Worm (Caenorhabditis elegans) whole organism, L2 larva: ENCODE results near the gene bra-1.

Experiments used
- C34F6.9 ChIP-seq: fragments of 150-350 bp; optimal IDR thresholded peaks from 2 replicates; lab custom pipeline; 2014; ENCODE audit warnings: missing biosample characterization, missing genetic modification characterization
- R02D3.7 ChIP-seq: fragments of 150-350 bp; optimal IDR thresholded peaks from 2 replicates; lab custom pipeline; 2014; ENCODE audit warnings: missing biosample characterization, missing genetic modification characterization
- Y55F3AM.14 ChIP-seq: fragments of 200-800 bp; sonication (Bioruptor generic); optimal IDR thresholded peaks from 2 replicates; lab custom pipeline; 2018; ENCODE audit warnings: mild to moderate bottlenecking, missing genetic modification characterization, missing compliant biosample characterization
- ZK546.5 ChIP-seq: sonication (generic microtip); optimal IDR thresholded peaks from 2 replicates; lab custom pipeline; 2017; ENCODE audit warnings: missing biosample characterization, missing genetic modification characterization
- alr-1 ChIP-seq: fragments of 150-350 bp; optimal IDR thresholded peaks from 2 replicates; lab custom pipeline; 2014; ENCODE audit warnings: missing biosample characterization, missing genetic modification characterization
- aly-2 ChIP-seq: fragments of 150-350 bp; optimal IDR thresholded peaks from 2 replicates; lab custom pipeline; 2014; ENCODE audit warnings: missing biosample characterization, missing genetic modification characterization
- ama-1 ChIP-seq: fragments of 150-350 bp; optimal IDR thresholded peaks from 2 replicates; lab custom pipeline; 2018; ENCODE audit warnings: inconsistent platforms
- blmp-1 ChIP-seq: sonication (generic microtip); optimal IDR thresholded peaks from 2 replicates; lab custom pipeline; 2017; ENCODE audit warnings: missing genetic modification characterization, mild to moderate bottlenecking, missing compliant biosample characterization, antibody characterized with exemption, moderate library complexity; ENCODE audit not compliant: insufficient read depth
- ceh-16 ChIP-seq: fragments of 150-350 bp; optimal IDR thresholded peaks from 2 replicates; lab custom pipeline; 2014; ENCODE audit warnings: missing biosample characterization, missing genetic modification characterization
- ceh-82 ChIP-seq: fragments of 150-350 bp; optimal IDR thresholded peaks from 2 replicates; lab custom pipeline; 2014; ENCODE audit warnings: missing biosample characterization, missing genetic modification characterization
- crh-2 ChIP-seq: sonication (generic microtip); optimal IDR thresholded peaks from 2 replicates; lab custom pipeline; 2017; ENCODE audit warnings: missing biosample characterization, missing genetic modification characterization
- dmd-4 ChIP-seq: sonication (generic microtip); optimal IDR thresholded peaks from 2 replicates; lab custom pipeline; 2017; ENCODE audit warnings: missing biosample characterization, missing genetic modification characterization
- egl-27 ChIP-seq: sonication (generic microtip); optimal IDR thresholded peaks from 3 replicates; lab custom pipeline; 2017; ENCODE audit warnings: missing biosample characterization, missing genetic modification reagents, missing genetic modification characterization
- elt-1 ChIP-seq: fragments of 150-350 bp; optimal IDR thresholded peaks from 2 replicates; lab custom pipeline; 2014; ENCODE audit warnings: missing biosample characterization, missing genetic modification characterization
- elt-3 ChIP-seq: sonication (generic microtip); optimal IDR thresholded peaks from 2 replicates; lab custom pipeline; 2017; ENCODE audit warnings: missing biosample characterization, missing genetic modification characterization
- fos-1 ChIP-seq: fragments of 150-350 bp; optimal IDR thresholded peaks from 2 replicates; lab custom pipeline; 2014; ENCODE audit warnings: missing biosample characterization, missing genetic modification characterization
- gmeb-1 ChIP-seq: fragments of 150-350 bp; optimal IDR thresholded peaks from 2 replicates; lab custom pipeline; 2014; ENCODE audit warnings: missing biosample characterization, missing genetic modification characterization
- lin-11 ChIP-seq: fragments of 150-350 bp; sonication (generic microtip); optimal IDR thresholded peaks from 2 replicates; lab custom pipeline; 2014; ENCODE audit warnings: missing biosample characterization, missing genetic modification characterization, inconsistent platforms, mixed read lengths
- lin-13 ChIP-seq: fragments of 150-350 bp; optimal IDR thresholded peaks from 2 replicates; lab custom pipeline; 2014; ENCODE audit warnings: missing biosample characterization, missing genetic modification reagents, missing genetic modification characterization
- lin-39 ChIP-seq: fragments of 150-350 bp; optimal IDR thresholded peaks from 2 replicates; lab custom pipeline; 2014; ENCODE audit warnings: missing biosample characterization, missing genetic modification reagents, missing genetic modification characterization
- lsy-2 ChIP-seq, 2 experiments: fragments of 150-350 bp in 1 of 2; sonication (generic microtip) in 1 of 2; optimal IDR thresholded peaks; 2 replicates each; lab custom pipeline; 2014 to 2017; ENCODE audit warnings: missing biosample characterization in 2 of 2, missing genetic modification characterization in 2 of 2
- mab-5 ChIP-seq: fragments of 150-350 bp; optimal IDR thresholded peaks from 2 replicates; lab custom pipeline; 2014; ENCODE audit warnings: missing biosample characterization, missing genetic modification characterization
- mbf-1 ChIP-seq: sonication (generic microtip); optimal IDR thresholded peaks from 2 replicates; lab custom pipeline; 2017; ENCODE audit warnings: missing biosample characterization, missing genetic modification characterization
- mdl-1 ChIP-seq, 2 experiments: fragments of 150-350 bp in 1 of 2; sonication (generic microtip) in 1 of 2; optimal IDR thresholded peaks; 2 replicates each; lab custom pipeline; 2017; ENCODE audit warnings: missing biosample characterization in 2 of 2, missing genetic modification characterization in 2 of 2
- nhr-10 ChIP-seq: sonication (generic microtip); optimal IDR thresholded peaks from 2 replicates; lab custom pipeline; 2017; ENCODE audit warnings: missing biosample characterization, missing genetic modification characterization
- nhr-11 ChIP-seq: fragments of 150-350 bp; optimal IDR thresholded peaks from 2 replicates; lab custom pipeline; 2014; ENCODE audit warnings: missing biosample characterization, missing genetic modification characterization
- nhr-12 ChIP-seq: fragments of 150-350 bp; optimal IDR thresholded peaks from 2 replicates; lab custom pipeline; 2014; ENCODE audit warnings: missing biosample characterization, missing genetic modification characterization
- nhr-129 ChIP-seq: fragments of 150-350 bp; optimal IDR thresholded peaks from 2 replicates; lab custom pipeline; 2014; ENCODE audit warnings: missing biosample characterization, missing genetic modification characterization
- nhr-21 ChIP-seq: fragments of 150-350 bp; optimal IDR thresholded peaks from 2 replicates; lab custom pipeline; 2014; ENCODE audit warnings: missing biosample characterization, missing genetic modification characterization
- nhr-23 ChIP-seq: fragments of 150-350 bp; optimal IDR thresholded peaks from 2 replicates; lab custom pipeline; 2014; ENCODE audit warnings: missing biosample characterization, missing genetic modification reagents, missing genetic modification characterization
- nhr-237 ChIP-seq: fragments of 150-350 bp; optimal IDR thresholded peaks from 2 replicates; lab custom pipeline; 2014; ENCODE audit warnings: missing biosample characterization, missing genetic modification characterization
- nhr-25 ChIP-seq: fragments of 150-350 bp; sonication (generic microtip); optimal IDR thresholded peaks from 3 replicates; lab custom pipeline; 2014; ENCODE audit warnings: missing biosample characterization, missing genetic modification characterization
- nhr-6 ChIP-seq: fragments of 150-350 bp; optimal IDR thresholded peaks from 2 replicates; lab custom pipeline; 2014; ENCODE audit warnings: missing biosample characterization, missing genetic modification characterization
- nhr-77 ChIP-seq: fragments of 150-350 bp; optimal IDR thresholded peaks from 2 replicates; lab custom pipeline; 2014; ENCODE audit warnings: missing biosample characterization, missing genetic modification characterization
- peb-1 ChIP-seq: fragments of 150-350 bp; optimal IDR thresholded peaks from 2 replicates; lab custom pipeline; 2014; ENCODE audit warnings: missing biosample characterization, missing genetic modification characterization
- sem-4 ChIP-seq: fragments of 150-350 bp; optimal IDR thresholded peaks from 2 replicates; lab custom pipeline; 2014; ENCODE audit warnings: missing biosample characterization, missing genetic modification reagents, missing genetic modification characterization
- skn-1 ChIP-seq: sonication (generic microtip); optimal IDR thresholded peaks from 2 replicates; lab custom pipeline; 2017; ENCODE audit warnings: missing biosample characterization, missing genetic modification characterization
- sma-3 ChIP-seq: sonication (generic microtip); optimal IDR thresholded peaks from 2 replicates; lab custom pipeline; 2016; ENCODE audit warnings: missing genetic modification reagents, missing genetic modification characterization, missing compliant biosample characterization
- sma-9 ChIP-seq, 2 experiments: fragments of 150-350 bp in 1 of 2; sonication (generic microtip) in 1 of 2; optimal IDR thresholded peaks; 2 replicates each; lab custom pipeline; 2014 to 2016; ENCODE audit warnings: missing genetic modification characterization in 2 of 2, mild to moderate bottlenecking in 1 of 2, missing biosample characterization in 1 of 2, missing compliant biosample characterization in 1 of 2, missing genetic modification reagents in 1 of 2, moderate library complexity in 1 of 2
- snpc-4 ChIP-seq: fragments of 150-350 bp; optimal IDR thresholded peaks from 2 replicates; lab custom pipeline; 2014; ENCODE audit warnings: missing biosample characterization, missing genetic modification characterization
- unc-55 ChIP-seq: fragments of 150-350 bp; sonication (generic microtip); optimal IDR thresholded peaks from 3 replicates; lab custom pipeline; 2014; ENCODE audit warnings: missing biosample characterization, missing genetic modification reagents, missing genetic modification characterization
- unc-62 ChIP-seq: fragments of 150-350 bp; optimal IDR thresholded peaks from 2 replicates; lab custom pipeline; 2014; ENCODE audit warnings: missing biosample characterization, missing genetic modification reagents, missing genetic modification characterization
- zag-1 ChIP-seq: fragments of 150-350 bp; optimal IDR thresholded peaks from 2 replicates; lab custom pipeline; 2014; ENCODE audit warnings: missing biosample characterization, missing genetic modification characterization
- ztf-1 ChIP-seq: fragments of 200-800 bp; sonication (Bioruptor generic); conservative IDR thresholded peaks from 2 replicates; pipeline ENCODE4 v1.3.6; 2022; ENCODE audit warnings: missing genetic modification characterization, missing compliant biosample characterization
- ztf-4 ChIP-seq: fragments of 150-350 bp; optimal IDR thresholded peaks from 2 replicates; lab custom pipeline; 2014; ENCODE audit warnings: missing biosample characterization, missing genetic modification characterization

bra-1 gene

ce11 chrX:13591953-13592352, 6.3 kb upstream of the bra-1 start:
- TF ChIP-seq zag-1 (tag; lab: Kevin White, UChicago) (no peak), snpc-4 (tag; lab: Kevin White, UChicago) (no peak), skn-1 (tag; lab: Kevin White, UChicago) (no peak), lin-11 (tag; lab: Kevin White, UChicago) (no peak), gmeb-1 (tag; lab: Kevin White, UChicago) (no peak), ceh-16 (tag; lab: Kevin White, UChicago) (no peak), nhr-6 (tag; lab: Kevin White, UChicago) (no peak), nhr-21 (no peak), aly-2 (tag; lab: Kevin White, UChicago) (no peak), nhr-25 (tag; lab: Kevin White, UChicago) (no peak), peb-1 (tag; lab: Kevin White, UChicago) (no peak), lin-39 (no peak), mab-5 (no peak), dmd-4 (no peak)

DNA sequence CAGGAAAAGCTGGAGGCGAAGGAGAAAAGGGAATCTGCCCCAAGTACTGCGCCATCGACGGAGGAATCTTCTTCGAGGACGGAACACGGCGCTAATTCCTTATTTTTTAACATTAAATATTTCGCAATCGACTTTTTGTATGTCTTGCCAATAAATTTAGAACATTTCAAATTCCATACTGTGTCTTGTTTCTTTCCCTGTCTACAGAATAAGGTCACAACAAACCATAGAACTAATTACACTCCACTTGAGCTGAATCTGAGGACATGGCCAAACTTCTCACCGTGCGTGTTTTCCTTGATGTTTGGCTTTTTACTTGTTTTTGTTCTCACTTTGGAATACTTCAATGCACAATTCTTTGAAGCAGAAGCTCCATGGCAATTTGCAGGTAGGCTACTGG, 5.9 kb upstream of the bra-1 start, which contains the start of gene F54B11.4:
F54B11.4 (plus strand) TSS at position 301 of the 400 bp plus-strand sequence.
- TF ChIP-seq gmeb-1 (tag; lab: Kevin White, UChicago) = no peak
- no peak for TF ChIP-seq sma-9 (GFP tag; optimal IDR thresholded peaks at IDR 0.05; lab: Kevin White, UChicago)
- TF ChIP-seq sma-9 (tag; optimal IDR thresholded peaks at IDR 0.05; lab: Kevin White, UChicago) = no peak
- no peak for TF ChIP-seq zag-1 (tag; lab: Kevin White, UChicago)
- no peak for TF ChIP-seq nhr-129 (tag; lab: Kevin White, UChicago)
- TF ChIP-seq sem-4 (tag; lab: Kevin White, UChicago) = no peak
- no peak for TF ChIP-seq ZK546.5 (tag; lab: Kevin White, UChicago)
- TF ChIP-seq fos-1 = no peak
- TF ChIP-seq aly-2 (tag; lab: Kevin White, UChicago) = no peak
- no peak for TF ChIP-seq egl-27 (tag; lab: Kevin White, UChicago)
- no peak for TF ChIP-seq ztf-4 (tag; lab: Kevin White, UChicago)
- no peak for TF ChIP-seq skn-1 (tag; lab: Kevin White, UChicago)
- no peak for TF ChIP-seq elt-3 (tag; lab: Kevin White, UChicago)

DNA sequence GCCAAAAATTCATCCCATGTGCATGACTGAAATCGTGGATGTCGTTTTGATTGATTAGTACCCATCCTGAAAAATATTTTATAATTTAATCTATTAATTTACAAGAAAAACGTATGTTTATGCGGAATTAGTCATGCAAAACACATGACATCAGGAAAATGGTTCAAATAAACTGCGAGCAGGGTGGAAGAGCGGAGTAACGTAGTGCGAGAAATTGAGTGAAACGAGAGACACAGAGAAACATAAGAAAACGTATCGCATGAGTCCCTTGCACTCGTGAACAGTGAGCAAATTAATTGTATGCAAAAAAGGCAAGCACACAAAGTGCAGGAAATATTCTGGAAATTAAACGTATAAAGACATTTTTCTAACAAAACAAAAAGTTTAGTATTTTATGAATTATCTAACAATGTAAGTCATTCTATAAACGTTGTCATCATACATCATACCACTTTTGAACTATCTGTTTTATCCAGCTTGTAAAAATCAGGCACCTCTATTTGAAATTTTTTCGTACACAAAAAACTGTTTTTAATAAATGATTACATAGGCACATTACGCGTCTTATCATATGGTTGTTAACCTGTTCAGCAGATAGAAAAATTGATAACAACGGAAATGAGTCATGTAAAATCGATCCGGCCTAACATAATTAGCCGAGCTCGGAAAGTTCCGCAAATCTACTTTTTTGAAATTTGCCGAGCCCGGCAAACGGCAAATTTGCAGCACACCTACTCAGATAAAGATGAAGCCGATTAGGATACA, 2.1 kb upstream of the bra-1 start, which contains the start of gene F54B11.5:
F54B11.5 (minus strand) TSS at position 66 of the 765 bp plus-strand sequence.
- TF ChIP-seq sma-3 (GFP tag; lab: Kevin White, UChicago) (peak; percentile 33), R02D3.7 (no peak), C34F6.9 (tag; lab: Kevin White, UChicago) (peak; percentile 85), nhr-25 (tag; lab: Kevin White, UChicago) (no peak), nhr-129 (tag; lab: Kevin White, UChicago) (peak; percentile 75), nhr-23 (tag; lab: Kevin White, UChicago) (no peak), nhr-6 (tag; lab: Kevin White, UChicago) (peak; percentile 3), lin-11 (tag; lab: Kevin White, UChicago) (peak; percentile 15), nhr-11 (no peak), nhr-12 (tag; lab: Kevin White, UChicago) (no peak), lin-13 (GFP tag; lab: Kevin White, UChicago) (peak; percentile 7), blmp-1 (tag; lab: Kevin White, UChicago) (no peak), ceh-82 (tag; lab: Kevin White, UChicago) (no peak), ceh-16 (tag; lab: Kevin White, UChicago) (no peak), nhr-77 (no peak), aly-2 (tag; lab: Kevin White, UChicago) (no peak), ZK546.5 (tag; lab: Kevin White, UChicago) (no peak), skn-1 (tag; lab: Kevin White, UChicago) (no peak), ama-1 (lab: Kevin White, UChicago) (peak; percentile 34), Y55F3AM.14 (GFP tag; lab: Kevin White, UChicago) (no peak), dmd-4 (no peak), gmeb-1 (tag; lab: Kevin White, UChicago) (peak; percentile 34), egl-27 (tag; lab: Kevin White, UChicago) (peak; percentile 7), nhr-237 (tag; lab: Kevin White, UChicago) (no peak), lin-39 (no peak), lsy-2 (tag; optimal IDR thresholded peaks at IDR 0.05; lab: Kevin White, UChicago) (peak in 1 of 2 experiments; percentile 70), ztf-4 (tag; lab: Kevin White, UChicago) (no peak), mbf-1 (tag; lab: Kevin White, UChicago) (no peak), sem-4 (tag; lab: Kevin White, UChicago) (peak; percentile 19), mab-5 (no peak), alr-1 (tag; lab: Kevin White, UChicago) (no peak), elt-1 (tag; lab: Kevin White, UChicago) (no peak), nhr-10 (no peak), unc-55 (peak; percentile 71), unc-62 (no peak), ztf-1 (GFP tag; lab: Robert Waterston, UW) (no peak), peb-1 (tag; lab: Kevin White, UChicago) (no peak), fos-1 (peak; percentile 51), zag-1 (tag; lab: Kevin White, UChicago) (no peak), mdl-1 (tag; optimal IDR thresholded peaks at IDR 0.05; lab: Kevin White, UChicago) (no peak), crh-2 (peak; percentile 56), snpc-4 (tag; lab: Kevin White, UChicago) (no peak)
